Fruit fly (Drosophila melanogaster) whole organism: ENCODE measurements around the gene wa-cup.

Experiments
- Dll ChIP-seq: fragments of >200 bp; optimal IDR thresholded peaks from 2 replicates; lab custom pipeline; 2017
- EcR ChIP-seq, 2 experiments: fragments of >200 bp; optimal IDR thresholded peaks; 2 replicates each; lab custom pipeline; 2017; ENCODE audit warnings: missing biosample characterization in 2 of 2, missing genetic modification characterization in 2 of 2, missing genetic modification reagents in 2 of 2
- pan ChIP-seq: fragments of >200 bp; optimal IDR thresholded peaks from 2 replicates; lab custom pipeline; 2017
- usp ChIP-seq: fragments of >200 bp; optimal IDR thresholded peaks from 2 replicates; lab custom pipeline; 2017; ENCODE audit warnings: missing biosample characterization, missing genetic modification characterization, mixed read lengths

DNA sequence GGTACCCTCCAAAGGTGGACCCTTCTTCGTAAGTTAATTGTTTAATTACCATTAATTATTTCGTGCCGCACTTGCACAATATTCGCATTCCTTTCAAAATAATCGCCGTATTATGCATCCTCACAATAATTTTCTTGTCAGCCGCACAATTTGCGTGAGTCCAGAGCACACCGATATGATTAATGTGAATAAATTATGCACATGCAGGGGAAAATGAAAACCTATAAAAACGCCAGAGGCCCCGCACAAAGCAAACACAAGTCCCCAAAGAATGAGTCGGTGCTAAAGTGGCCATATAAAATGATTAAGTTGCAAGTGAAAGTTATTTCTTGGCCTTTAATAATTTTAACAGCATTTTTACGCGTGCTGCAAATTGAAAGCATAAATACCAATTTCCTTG is 14.0 kb upstream of the wa-cup start, which contains the start of gene Ir84a:
- TF ChIP-seq Dll (lab: Kevin White, UChicago), result no peak
- no peak for TF ChIP-seq usp
- no peak for TF ChIP-seq pan (lab: Kevin White, UChicago)
- TF ChIP-seq EcR (GFP tag; optimal IDR thresholded peaks at IDR 0.05; lab: Kevin White, UChicago), result no peak
